Fruit fly (Drosophila melanogaster) whole organism, wandering third instar larva: ENCODE results near the gene CG18301.

Experiments
- Abd-B ChIP-seq: fragments of >200 bp; optimal IDR thresholded peaks from 2 replicates; lab custom pipeline; 2017; ENCODE audit warnings: missing biosample characterization, missing genetic modification characterization
- GATAd ChIP-seq: sonication (Bioruptor generic); optimal IDR thresholded peaks from 2 replicates; lab custom pipeline; 2016; ENCODE audit warnings: missing biosample characterization, missing genetic modification characterization
- HLH106 ChIP-seq: fragments of 200-800 bp; optimal IDR thresholded peaks from 3 replicates; lab custom pipeline; 2019; ENCODE audit warnings: missing biosample characterization, mild to moderate bottlenecking, missing genetic modification characterization, moderate library complexity
- Jra ChIP-seq: sonication (Bioruptor generic); optimal IDR thresholded peaks from 2 replicates; lab custom pipeline; 2016; ENCODE audit warnings: missing biosample characterization, missing genetic modification characterization
- br ChIP-seq: fragments of 200-800 bp; sonication (Bioruptor generic); optimal IDR thresholded peaks from 2 replicates; lab custom pipeline; 2016; ENCODE audit warnings: missing biosample characterization, missing genetic modification characterization
- dmrt93B ChIP-seq: fragments of 200-800 bp; sonication (Bioruptor generic); optimal IDR thresholded peaks from 2 replicates; lab custom pipeline; 2018; ENCODE audit warnings: missing biosample characterization, mild to moderate bottlenecking, missing genetic modification characterization
- ey ChIP-seq: fragments of 200-800 bp; sonication (Bioruptor generic); optimal IDR thresholded peaks from 2 replicates; lab custom pipeline; 2016; ENCODE audit warnings: missing biosample characterization, missing genetic modification characterization
- fru ChIP-seq: fragments of 200-800 bp; sonication (Bioruptor generic); optimal IDR thresholded peaks from 3 replicates; lab custom pipeline; 2016; ENCODE audit warnings: missing biosample characterization, mild to moderate bottlenecking, missing genetic modification characterization
- h ChIP-seq: fragments of 200-800 bp; sonication (Bioruptor generic); optimal IDR thresholded peaks from 3 replicates; lab custom pipeline; 2016; ENCODE audit warnings: missing biosample characterization, mild to moderate bottlenecking, missing genetic modification characterization
- jim ChIP-seq: fragments of 175-275, 200-325 bp; sonication (Bioruptor generic); optimal IDR thresholded peaks from 2 replicates; lab custom pipeline; 2016; ENCODE audit warnings: missing biosample characterization, mild to moderate bottlenecking, missing genetic modification characterization
- pan ChIP-seq: fragments of >200 bp; optimal IDR thresholded peaks from 2 replicates; lab custom pipeline; 2017
- psq ChIP-seq: fragments of 200-800 bp; sonication (Bioruptor generic); optimal IDR thresholded peaks from 3 replicates; lab custom pipeline; 2017; ENCODE audit warnings: missing biosample characterization, mild to moderate bottlenecking, missing genetic modification characterization, moderate library complexity
- rgr ChIP-seq: fragments of 200-800 bp; sonication (Bioruptor generic); optimal IDR thresholded peaks from 3 replicates; lab custom pipeline; 2016; ENCODE audit warnings: missing biosample characterization, mild to moderate bottlenecking, missing genetic modification characterization
- usp ChIP-seq: fragments of >200 bp; optimal IDR thresholded peaks from 2 replicates; lab custom pipeline; 2017; ENCODE audit warnings: missing biosample characterization, missing genetic modification characterization

DNA sequence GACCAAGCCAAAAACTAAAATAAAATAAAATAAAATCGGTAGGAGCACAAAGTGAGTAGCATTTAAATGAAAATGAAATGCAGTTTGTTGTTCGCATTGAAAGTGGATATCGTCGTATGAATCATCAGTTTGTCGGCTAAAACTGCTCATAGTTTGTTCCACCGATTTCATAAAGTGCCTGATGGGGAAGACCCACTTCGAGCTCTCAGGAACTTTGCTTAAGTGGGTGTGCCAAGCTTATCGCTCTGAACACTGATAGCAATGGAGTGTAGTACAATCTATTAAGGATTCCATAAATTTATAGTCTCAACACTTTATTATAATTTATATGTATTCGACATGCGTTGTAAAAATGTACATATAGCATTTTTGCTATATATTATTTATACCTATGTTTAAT, 28.8 kb upstream of the CG18301 start:
- no peak for TF ChIP-seq fru
- no peak for TF ChIP-seq dmrt93B (GFP tag; lab: Kevin White, UChicago)
- no peak for TF ChIP-seq GATAd (GFP tag; lab: Kevin White, UChicago)
- TF ChIP-seq psq: no peak
- TF ChIP-seq pan: no peak
- no peak for TF ChIP-seq rgr (GFP tag; lab: Kevin White, UChicago)
- no peak for TF ChIP-seq Jra (GFP tag; lab: Kevin White, UChicago)
- TF ChIP-seq h (GFP tag; lab: Kevin White, UChicago): no peak
- no peak for TF ChIP-seq usp (GFP tag; lab: Kevin White, UChicago)
- no peak for TF ChIP-seq jim (GFP tag; lab: Kevin White, UChicago)
- TF ChIP-seq br (GFP tag; lab: Kevin White, UChicago): no peak
- no peak for TF ChIP-seq HLH106
- TF ChIP-seq Abd-B: no peak
- TF ChIP-seq ey (GFP tag; lab: Kevin White, UChicago): no peak
